Worm (Caenorhabditis elegans): ENCODE data around the gene adk-1.

Gene adk-1

DNA sequence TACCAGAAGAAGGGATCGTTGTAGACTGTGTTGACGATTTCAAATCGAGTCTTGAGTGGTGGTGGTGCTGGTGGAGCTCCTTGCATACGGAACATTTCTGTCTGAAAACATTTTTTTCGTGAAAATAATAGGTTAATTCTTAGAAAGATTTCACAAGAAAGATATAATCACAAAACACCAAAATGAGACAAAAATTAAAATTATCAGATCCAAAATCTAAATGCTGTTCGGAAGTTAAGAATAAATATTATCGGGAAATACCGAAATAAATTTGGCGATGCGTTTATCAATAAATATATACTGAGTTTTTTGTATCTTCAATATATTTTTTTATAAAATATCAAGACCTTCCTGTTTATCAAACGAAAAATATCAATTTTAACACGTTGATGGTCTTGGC lies 32.1 kb downstream of the adk-1 start, which contains the start of gene C08F8.9:
C08F8.9 (minus strand) TSS at position 101 of the 400 bp plus-strand sequence.
- no peak for TF ChIP-seq chd-7 (tag; optimal IDR thresholded peaks at IDR 0.05)

DNA sequence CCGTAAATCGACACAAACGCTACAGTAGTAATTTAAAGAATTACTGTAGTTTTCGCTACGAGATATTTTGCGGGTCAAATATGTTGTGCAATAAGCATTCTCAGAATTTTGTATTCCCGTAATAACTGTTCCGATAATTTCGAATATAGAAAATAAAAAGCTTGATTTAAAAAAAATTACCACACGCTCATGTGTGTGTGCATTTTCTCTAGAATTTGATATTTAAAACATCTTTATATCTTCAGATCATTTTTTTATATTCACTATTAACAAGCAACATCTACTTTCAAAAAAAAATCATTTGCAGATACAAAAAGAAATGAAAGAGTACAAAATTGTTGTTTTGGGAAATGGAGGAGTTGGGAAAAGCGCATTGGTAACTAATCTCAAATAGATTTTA lies 33.7 kb downstream of the adk-1 start, which contains the start of gene rap-3:
rap-3 (plus strand) TSS at position 301 of the 400 bp plus-strand sequence.
- no peak for TF ChIP-seq rpc-1 (optimal IDR thresholded peaks at IDR 0.05)
- no peak for TF ChIP-seq rpc-1 (tag; optimal IDR thresholded peaks at IDR 0.05)
- no peak for TF ChIP-seq egl-18 (GFP tag; IDR thresholded peaks at IDR 0.05)
- no peak for TF ChIP-seq lin-40 (tag; optimal IDR thresholded peaks at IDR 0.05)
- no peak for TF ChIP-seq egrh-3 (GFP tag; IDR thresholded peaks at IDR 0.05)
- no peak for TF ChIP-seq somi-1 (GFP tag; optimal IDR thresholded peaks at IDR 0.05)
- TF ChIP-seq lin-26 (GFP tag; IDR thresholded peaks at IDR 0.05), result no peak
- no peak for TF ChIP-seq hrde-1 (tag; optimal IDR thresholded peaks at IDR 0.05; ENCODE audit: borderline replicate concordance)
- TF ChIP-seq zfh-2 (GFP tag; conservative IDR thresholded peaks at IDR 0.05), result no peak

DNA sequence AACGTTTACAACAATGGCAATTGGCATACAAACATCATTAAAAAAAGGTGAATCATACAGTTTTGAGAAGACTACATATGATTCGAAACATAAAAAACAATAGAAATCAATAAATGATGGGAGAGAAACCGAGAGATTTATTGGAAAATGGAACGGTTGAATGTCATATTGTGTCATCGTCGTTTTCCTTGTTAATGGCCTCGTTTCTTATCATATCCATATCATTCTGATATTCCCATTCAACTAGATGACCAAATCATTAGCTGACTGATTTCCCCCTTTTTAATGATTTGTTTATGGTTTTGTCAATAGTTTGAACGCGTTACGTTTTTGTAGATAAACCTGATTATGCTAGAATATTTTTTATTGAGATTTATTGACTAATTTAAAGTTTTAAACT lies 35.9 kb downstream of the adk-1 start:
- TF ChIP-seq Y56A3A.18 (GFP tag; IDR thresholded peaks at IDR 0.05), result no peak
- no peak for TF ChIP-seq unc-62 (GFP tag; optimal IDR thresholded peaks at IDR 0.05)
- TF ChIP-seq rpc-1 (optimal IDR thresholded peaks at IDR 0.05), result no peak
- no peak for TF ChIP-seq rpc-1 (tag; optimal IDR thresholded peaks at IDR 0.05)
- no peak for TF ChIP-seq B0336.3 (GFP tag; IDR thresholded peaks at IDR 0.05)
- TF ChIP-seq tbp1 (GFP tag; optimal IDR thresholded peaks at IDR 0.05), result no peak
- no peak for TF ChIP-seq B0035.1 (tag; optimal IDR thresholded peaks at IDR 0.05)
- no peak for TF ChIP-seq lin-26 (GFP tag; IDR thresholded peaks at IDR 0.05)
- TF ChIP-seq hlh-12 (tag; optimal IDR thresholded peaks at IDR 0.05), result no peak
- no peak for TF ChIP-seq xnd-1 (tag; optimal IDR thresholded peaks at IDR 0.05)
- TF ChIP-seq athp-1 (tag; optimal IDR thresholded peaks at IDR 0.05), result no peak
- TF ChIP-seq ekl-4 (GFP tag; IDR thresholded peaks at IDR 0.05), result no peak
- TF ChIP-seq sdz-38 (tag; optimal IDR thresholded peaks at IDR 0.05), result no peak
- TF ChIP-seq nhr-120 (GFP tag; IDR thresholded peaks at IDR 0.05), result no peak
- no peak for TF ChIP-seq ztf-28 (GFP tag; IDR thresholded peaks at IDR 0.05)
- no peak for TF ChIP-seq D2030.7 (GFP tag; IDR thresholded peaks at IDR 0.05)
- no peak for TF ChIP-seq lsl-1 (GFP tag; optimal IDR thresholded peaks at IDR 0.05)
- TF ChIP-seq attf-5 (GFP tag; optimal IDR thresholded peaks at IDR 0.05), result no peak
- TF ChIP-seq T07F8.4 (tag; optimal IDR thresholded peaks at IDR 0.05), result no peak
- TF ChIP-seq F37B4.10 (GFP tag; IDR thresholded peaks at IDR 0.05), result no peak
- TF ChIP-seq lsy-27 (tag; optimal IDR thresholded peaks at IDR 0.05; ENCODE audit: borderline replicate concordance, insufficient read depth), result no peak

DNA sequence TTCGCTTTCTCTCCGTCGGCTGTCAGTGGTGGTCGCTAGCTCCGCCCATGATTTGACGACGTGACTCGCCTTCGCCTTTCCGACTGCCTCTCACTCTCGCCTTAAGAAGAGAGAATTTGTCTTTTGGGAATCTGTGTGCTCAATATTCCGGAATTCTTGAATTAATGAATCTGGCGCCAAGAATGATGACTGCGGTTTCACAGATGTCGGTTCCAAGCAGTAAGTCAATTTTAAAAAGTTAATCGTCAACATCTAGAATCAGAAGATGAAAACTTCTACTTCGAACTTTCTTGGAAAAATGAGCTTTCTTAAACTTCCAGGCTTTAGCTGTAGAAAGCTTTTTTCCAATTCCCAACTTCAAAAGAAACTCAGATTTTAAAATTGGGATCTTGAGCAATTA lies 41.0 kb downstream of the adk-1 start, which contains the start of gene nhr-67:
nhr-67 (plus strand) TSS at position 97 of the 400 bp plus-strand sequence.
- no peak for TF ChIP-seq ztf-22 (GFP tag; optimal IDR thresholded peaks at IDR 0.05)
- TF ChIP-seq ekl-4 (GFP tag; IDR thresholded peaks at IDR 0.05), result no peak
- TF ChIP-seq somi-1 (GFP tag; optimal IDR thresholded peaks at IDR 0.05), result no peak
- TF ChIP-seq nhr-120 (GFP tag; IDR thresholded peaks at IDR 0.05), result no peak
- TF ChIP-seq snpc-4 (GFP tag; optimal IDR thresholded peaks at IDR 0.05), result no peak
- no peak for TF ChIP-seq snpc-4 (tag; optimal IDR thresholded peaks at IDR 0.05)
- no peak for TF ChIP-seq ztf-28 (GFP tag; IDR thresholded peaks at IDR 0.05)
- no peak for TF ChIP-seq nfya-2 (GFP tag; IDR thresholded peaks at IDR 0.05)
- no peak for TF ChIP-seq ztf-3 (GFP tag; optimal IDR thresholded peaks at IDR 0.05)
- TF ChIP-seq zim-3 (tag; optimal IDR thresholded peaks at IDR 0.05), result no peak
- TF ChIP-seq xnd-1 (tag; optimal IDR thresholded peaks at IDR 0.05), result no peak
- no peak for TF ChIP-seq nhr-179 (tag; optimal IDR thresholded peaks at IDR 0.05)

Data from whole organism, young adult.